Worm (Caenorhabditis elegans): ENCODE measurements around the gene ins-11.

DNA sequence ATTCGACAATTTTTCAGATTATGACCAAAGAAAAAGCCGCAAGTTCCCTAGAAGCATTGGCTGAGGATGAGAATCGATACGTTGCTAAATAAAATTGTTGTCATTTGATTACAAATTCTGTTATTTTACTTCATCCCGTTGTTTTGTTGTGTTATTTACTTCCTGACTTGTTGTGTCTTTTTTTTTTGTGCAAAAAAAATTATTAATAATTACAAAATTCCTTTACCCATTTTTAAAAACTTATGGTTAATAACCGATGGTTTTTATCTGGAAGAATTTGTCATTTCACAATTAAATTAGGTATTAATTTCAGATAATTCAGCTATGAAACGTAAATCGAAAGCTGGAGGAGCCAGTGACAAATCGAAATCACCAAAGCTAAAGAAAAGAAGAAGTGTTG lies 39.7 kb downstream of the ins-11 start, which contains the start of gene C17G10.1:
- TF ChIP-seq dao-5 (tag; optimal IDR thresholded peaks at IDR 0.05) (no peak), him-1 (tag; optimal IDR thresholded peaks at IDR 0.05) (no peak), W03F9.2 (tag; optimal IDR thresholded peaks at IDR 0.05) (no peak)

All from whole organism, L4/young adult.